Worm (Caenorhabditis elegans) whole organism, late embryonic: Measurements from ENCODE around the gene ser-7.
A peak's percentile ranks its signal among the peaks of the same experiment; 100 is the strongest.

Experiments
- C38D4.7 ChIP-seq: fragments of 200-800 bp; sonication (Bioruptor generic); optimal IDR thresholded peaks from 2 replicates; lab custom pipeline; 2018; ENCODE audit warnings: mild to moderate bottlenecking, missing genetic modification characterization, moderate library complexity, missing compliant biosample characterization
- ceh-14 ChIP-seq: sonication (generic microtip); optimal IDR thresholded peaks from 2 replicates; lab custom pipeline; 2016; ENCODE audit warnings: missing genotype, missing genetic modification characterization, missing compliant biosample characterization
- ceh-18 ChIP-seq: sonication (generic microtip); optimal IDR thresholded peaks from 2 replicates; lab custom pipeline; 2016; ENCODE audit warnings: missing genetic modification characterization, missing compliant biosample characterization
- ceh-2 ChIP-seq: sonication (generic microtip); optimal IDR thresholded peaks from 2 replicates; lab custom pipeline; 2016; ENCODE audit warnings: missing genotype, missing genetic modification characterization, missing compliant biosample characterization
- ceh-24 ChIP-seq: sonication (generic microtip); optimal IDR thresholded peaks from 2 replicates; lab custom pipeline; 2016; ENCODE audit warnings: mild to moderate bottlenecking, missing genetic modification characterization, missing compliant biosample characterization
- ceh-30 ChIP-seq: fragments of 150-350 bp; optimal IDR thresholded peaks from 2 replicates; lab custom pipeline; 2014; ENCODE audit warnings: missing biosample characterization, missing genetic modification characterization
- ceh-31 ChIP-seq: sonication (generic microtip); optimal IDR thresholded peaks from 2 replicates; lab custom pipeline; 2016; ENCODE audit warnings: missing genetic modification characterization, missing compliant biosample characterization
- ceh-34 ChIP-seq: sonication (generic microtip); optimal IDR thresholded peaks from 2 replicates; lab custom pipeline; 2016; ENCODE audit warnings: mild to moderate bottlenecking, missing genetic modification characterization, missing compliant biosample characterization
- ceh-48 ChIP-seq: sonication (generic microtip); optimal IDR thresholded peaks from 2 replicates; lab custom pipeline; 2016; ENCODE audit warnings: missing genetic modification characterization, inconsistent platforms, missing compliant biosample characterization
- dmd-4 ChIP-seq: sonication (generic microtip); optimal IDR thresholded peaks from 2 replicates; lab custom pipeline; 2016; ENCODE audit warnings: borderline replicate concordance, missing genetic modification characterization, missing compliant biosample characterization
- dve-1 ChIP-seq: sonication (generic microtip); optimal IDR thresholded peaks from 2 replicates; lab custom pipeline; 2017; ENCODE audit warnings: antibody characterized with exemption, mild to moderate bottlenecking, missing genetic modification characterization, missing compliant biosample characterization
- elt-2 ChIP-seq: sonication (generic microtip); optimal IDR thresholded peaks from 2 replicates; lab custom pipeline; 2016; ENCODE audit warnings: missing genetic modification reagents, missing genetic modification characterization, missing compliant biosample characterization
- ets-4 ChIP-seq: sonication (generic microtip); optimal IDR thresholded peaks from 2 replicates; lab custom pipeline; 2016; ENCODE audit warnings: missing genetic modification characterization, missing compliant biosample characterization
- fkh-10 ChIP-seq: fragments of 150-350 bp; optimal IDR thresholded peaks from 2 replicates; lab custom pipeline; 2014; ENCODE audit warnings: missing biosample characterization, missing genetic modification reagents, missing genetic modification characterization
- hlh-30 ChIP-seq: sonication (generic microtip); optimal IDR thresholded peaks from 2 replicates; lab custom pipeline; 2017; ENCODE audit warnings: antibody characterized with exemption, missing genetic modification characterization, missing compliant biosample characterization; ENCODE audit not compliant: insufficient read depth
- hlh-8 ChIP-seq: sonication (generic microtip); optimal IDR thresholded peaks from 2 replicates; lab custom pipeline; 2016; ENCODE audit warnings: missing genotype, missing genetic modification characterization, missing compliant biosample characterization
- madf-2 ChIP-seq: sonication (generic microtip); optimal IDR thresholded peaks from 2 replicates; lab custom pipeline; 2017; ENCODE audit warnings: missing genetic modification characterization, missing compliant biosample characterization
- nfya-1 ChIP-seq: sonication (generic microtip); optimal IDR thresholded peaks from 2 replicates; lab custom pipeline; 2017; ENCODE audit warnings: missing genetic modification characterization, mild to moderate bottlenecking, missing compliant biosample characterization, antibody characterized with exemption, moderate library complexity
- nhr-11 ChIP-seq: fragments of 150-350 bp; optimal IDR thresholded peaks from 2 replicates; lab custom pipeline; 2014; ENCODE audit warnings: missing biosample characterization, missing genetic modification characterization
- pax-1 ChIP-seq: fragments of 150-350 bp; optimal IDR thresholded peaks from 2 replicates; lab custom pipeline; 2014; ENCODE audit warnings: missing biosample characterization, missing genetic modification characterization
- pqm-1 ChIP-seq: sonication (generic microtip); optimal IDR thresholded peaks from 2 replicates; lab custom pipeline; 2016; ENCODE audit warnings: missing genetic modification characterization, missing compliant biosample characterization
- pros-1 ChIP-seq: fragments of 150-350 bp; optimal IDR thresholded peaks from 2 replicates; lab custom pipeline; 2014; ENCODE audit warnings: missing biosample characterization, missing genetic modification reagents, missing genetic modification characterization
- ref-2 ChIP-seq: sonication (generic microtip); optimal IDR thresholded peaks from 2 replicates; lab custom pipeline; 2016; ENCODE audit warnings: missing genetic modification characterization, missing compliant biosample characterization
- rnt-1 ChIP-seq: sonication (generic microtip); optimal IDR thresholded peaks from 2 replicates; lab custom pipeline; 2016; ENCODE audit warnings: missing genetic modification characterization, missing compliant biosample characterization
- sox-2 ChIP-seq: fragments of 200-800 bp; sonication (Bioruptor generic); IDR thresholded peaks from 2 replicates; pipeline ENCODE4 v1.3.6; 2022; ENCODE audit warnings: missing genetic modification reagents, missing genetic modification characterization, missing compliant biosample characterization
- syd-9 ChIP-seq: sonication (generic microtip); optimal IDR thresholded peaks from 2 replicates; lab custom pipeline; 2016; ENCODE audit warnings: mild to moderate bottlenecking, missing genetic modification characterization, moderate library complexity, missing compliant biosample characterization
- tbx-2 ChIP-seq: sonication (generic microtip); optimal IDR thresholded peaks from 2 replicates; lab custom pipeline; 2016; ENCODE audit warnings: missing genetic modification characterization, missing compliant biosample characterization
- ttx-3 ChIP-seq: sonication (generic microtip); optimal IDR thresholded peaks from 2 replicates; lab custom pipeline; 2016; ENCODE audit warnings: missing genetic modification reagents, missing genetic modification characterization, missing compliant biosample characterization
- unc-3 ChIP-seq, 2 experiments: fragments of 200-800 bp in 1 of 2; sonication (Bioruptor generic) in 1 of 2; sonication (generic microtip) in 1 of 2; conservative IDR thresholded peaks in 1 of 2; optimal IDR thresholded peaks in 1 of 2; 2 replicates each; pipeline versions ENCODE4 v1.3.6 to Lab custom; 2016 to 2022; ENCODE audit warnings: missing compliant biosample characterization in 2 of 2, missing genetic modification characterization in 2 of 2, missing genetic modification reagents in 1 of 2
- unc-42 ChIP-seq: sonication (generic microtip); optimal IDR thresholded peaks from 2 replicates; lab custom pipeline; 2016; ENCODE audit warnings: missing genotype, missing genetic modification characterization, missing compliant biosample characterization
- unc-55 ChIP-seq: sonication (generic microtip); optimal IDR thresholded peaks from 2 replicates; lab custom pipeline; 2017; ENCODE audit warnings: missing biosample characterization, missing genetic modification reagents, missing genetic modification characterization
- unc-86 ChIP-seq: sonication (generic microtip); optimal IDR thresholded peaks from 2 replicates; lab custom pipeline; 2016; ENCODE audit warnings: missing genetic modification characterization, missing compliant biosample characterization
- ztf-16 ChIP-seq: sonication (generic microtip); optimal IDR thresholded peaks from 2 replicates; lab custom pipeline; 2017; ENCODE audit warnings: missing genetic modification characterization, missing compliant biosample characterization

ser-7 gene

DNA sequence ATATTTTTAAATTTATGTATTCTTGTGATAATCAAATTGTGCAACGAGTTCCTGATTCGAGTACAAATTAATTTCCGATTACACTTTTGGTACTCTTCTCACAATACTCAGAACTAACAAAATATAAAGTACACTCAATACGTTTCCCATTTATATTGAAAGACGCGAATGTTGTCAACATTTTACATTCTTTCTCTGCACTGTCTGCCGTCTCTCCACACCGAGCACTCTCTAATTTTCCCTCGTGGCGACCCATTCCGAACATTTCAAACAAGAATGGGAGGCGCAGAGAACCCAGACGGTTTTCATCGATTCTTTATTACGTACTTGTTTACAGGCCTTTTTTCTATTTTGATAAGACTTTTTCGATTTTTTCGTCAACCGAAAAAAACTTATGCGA, 5.6 kb upstream of the ser-7 start, which contains the start of gene C09B7.2 (continued):
- TF ChIP-seq ceh-24: no peak
- TF ChIP-seq unc-3 (GFP tag; conservative IDR thresholded peaks at IDR 0.05; lab: Robert Waterston, UW): no peak
- TF ChIP-seq unc-3 (tag; optimal IDR thresholded peaks at IDR 0.05; lab: Kevin White, UChicago): no peak
- TF ChIP-seq pros-1 (tag; lab: Kevin White, UChicago): no peak
- TF ChIP-seq unc-42 (tag; lab: Kevin White, UChicago): peak; percentile 9

DNA sequence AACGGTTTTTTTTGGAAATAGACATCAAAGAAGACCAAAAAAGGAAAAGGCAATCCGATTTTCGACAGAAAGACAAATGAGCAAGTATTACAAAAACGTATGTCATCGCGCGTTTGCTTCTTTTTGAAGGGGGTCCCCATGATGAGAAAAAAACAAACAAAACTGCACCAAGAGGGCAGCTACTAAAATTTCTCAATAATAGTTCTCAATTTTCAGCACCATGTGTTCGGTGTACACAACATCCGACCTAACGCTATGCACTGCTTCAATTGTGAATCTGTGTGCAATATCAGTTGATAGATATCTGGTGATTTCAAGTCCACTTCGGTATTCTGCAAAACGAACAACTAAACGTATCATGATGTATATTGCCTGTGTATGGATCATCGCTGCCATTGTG, 1.1 kb downstream of the ser-7 start:
- no peak for TF ChIP-seq ets-4 (tag; lab: Kevin White, UChicago)
- no peak for TF ChIP-seq unc-42 (tag; lab: Kevin White, UChicago)
- no peak for TF ChIP-seq syd-9 (tag; lab: Kevin White, UChicago)
- no peak for TF ChIP-seq ztf-16 (tag; lab: Kevin White, UChicago)

DNA sequence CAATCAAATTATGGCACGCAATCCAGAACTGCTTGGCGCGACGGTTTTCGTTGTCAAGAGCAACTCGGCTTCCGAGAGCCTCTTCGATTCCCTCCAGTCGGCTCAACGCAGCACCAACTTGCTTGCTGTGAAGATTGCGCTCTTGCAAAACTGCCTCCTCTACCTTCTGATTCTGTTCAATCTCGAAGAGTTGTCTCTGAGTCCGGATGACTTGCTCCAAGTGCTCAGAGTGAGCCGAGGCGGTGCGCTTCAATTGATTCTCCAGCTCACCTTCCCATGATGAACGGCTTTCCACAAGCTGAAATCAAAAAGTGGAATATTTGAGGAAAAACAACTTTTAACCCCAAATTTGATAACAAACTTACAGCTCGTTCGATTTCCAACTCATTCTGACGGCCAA, 11.1 kb downstream of the ser-7 start:
- no peak for TF ChIP-seq ttx-3
- no peak for TF ChIP-seq ceh-31
- TF ChIP-seq madf-2 (tag; lab: Kevin White, UChicago): no peak

DNA sequence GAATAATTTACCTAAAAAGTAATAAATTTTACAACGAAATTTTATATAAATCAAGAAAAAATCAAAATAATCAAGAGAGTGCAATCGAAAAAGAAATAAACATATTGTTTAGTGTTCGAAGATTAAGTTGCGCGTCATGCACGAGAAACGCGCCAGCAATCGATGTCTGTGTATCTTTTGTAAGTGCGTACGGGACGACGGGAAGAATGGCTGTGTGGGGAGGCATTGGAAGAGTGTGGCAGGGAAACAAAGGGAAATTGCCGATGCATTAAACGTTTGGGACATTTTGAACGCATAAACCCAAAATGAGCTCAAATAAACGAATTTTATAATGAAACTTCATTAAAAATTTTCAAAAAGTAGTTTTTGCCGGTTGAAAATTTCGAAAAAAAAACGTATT, 13.8 kb downstream of the ser-7 start, which contains the start of gene immt-1:
Gene immt-1 (minus strand): TSS at position 11 of the 400 bp plus-strand sequence.
- TF ChIP-seq ztf-16 (tag; lab: Kevin White, UChicago) (peak; percentile 46), dve-1 (tag; lab: Kevin White, UChicago) (peak; percentile 60), ceh-34 (tag; lab: Kevin White, UChicago) (peak; percentile 8), ceh-30 (no peak), unc-86 (tag; lab: Kevin White, UChicago) (peak; percentile 30), unc-42 (tag; lab: Kevin White, UChicago) (peak; percentile 62), ceh-48 (tag; lab: Kevin White, UChicago) (peak; percentile 1), elt-2 (peak; percentile 31), unc-3 (GFP tag; conservative IDR thresholded peaks at IDR 0.05; lab: Robert Waterston, UW) (no peak), unc-3 (tag; optimal IDR thresholded peaks at IDR 0.05; lab: Kevin White, UChicago) (peak; percentile 15), ref-2 (tag; lab: Kevin White, UChicago) (peak; percentile 32), nfya-1 (tag; lab: Kevin White, UChicago) (peak; percentile 61), pax-1 (peak; percentile 50), dmd-4 (peak; percentile 34), tbx-2 (tag; lab: Kevin White, UChicago) (peak; percentile 72), rnt-1 (tag; lab: Kevin White, UChicago) (peak; percentile 12), nhr-11 (tag; lab: Kevin White, UChicago) (no peak), ceh-14 (tag; lab: Kevin White, UChicago) (peak; percentile 21), pros-1 (tag; lab: Kevin White, UChicago) (peak; percentile 28), hlh-8 (tag; lab: Kevin White, UChicago) (no peak), hlh-30 (tag; lab: Kevin White, UChicago) (peak; percentile 11), fkh-10 (GFP tag; lab: Kevin White, UChicago) (no peak), pqm-1 (tag; lab: Kevin White, UChicago) (no peak), unc-55 (peak; percentile 70), ceh-18 (peak; percentile 46), madf-2 (tag; lab: Kevin White, UChicago) (peak; percentile 16), ceh-31 (peak; percentile 82), sox-2 (GFP tag; lab: Robert Waterston, UW) (peak; percentile 50; the same call in 1 of the 2 replicates), C38D4.7 (GFP tag; lab: Kevin White, UChicago) (peak; percentile 14), ceh-2 (tag; lab: Kevin White, UChicago) (peak; percentile 35), ceh-24 (no peak)
